Worm (Caenorhabditis elegans) whole organism, early embryonic: ENCODE data around the gene zipt-3.

Source experiments
- B0310.2 ChIP-seq: sonication (generic microtip); optimal IDR thresholded peaks from 2 replicates; lab custom pipeline; 2016; ENCODE audit warnings: mild to moderate bottlenecking, missing genetic modification characterization, missing compliant biosample characterization
- F13C5.2 ChIP-seq: sonication (generic microtip); optimal IDR thresholded peaks from 2 replicates; lab custom pipeline; 2017; ENCODE audit warnings: mild to moderate bottlenecking, missing genetic modification characterization, inconsistent platforms, missing compliant biosample characterization
- aly-1 ChIP-seq: sonication (generic microtip); optimal IDR thresholded peaks from 2 replicates; lab custom pipeline; 2016; ENCODE audit warnings: missing genetic modification characterization, missing compliant biosample characterization
- ama-1 ChIP-seq: fragments of 150-350 bp; optimal IDR thresholded peaks from 2 replicates; lab custom pipeline; 2014
- ceh-13 ChIP-seq: fragments of 200-800 bp; sonication (Bioruptor generic); optimal IDR thresholded peaks from 2 replicates; lab custom pipeline; 2018; ENCODE audit warnings: mild to moderate bottlenecking, missing genetic modification characterization, missing compliant biosample characterization
- ceh-36 ChIP-seq: sonication (generic microtip); optimal IDR thresholded peaks from 2 replicates; lab custom pipeline; 2016; ENCODE audit warnings: missing genetic modification characterization, inconsistent platforms, missing compliant biosample characterization
- ets-7 ChIP-seq: sonication (generic microtip); optimal IDR thresholded peaks from 2 replicates; lab custom pipeline; 2016; ENCODE audit warnings: missing genotype, missing genetic modification characterization, missing compliant biosample characterization
- flt-1 ChIP-seq: fragments of 200-800 bp; sonication (Bioruptor generic); IDR thresholded peaks from 2 replicates; pipeline ENCODE4 v1.3.6; 2022; ENCODE audit warnings: missing genetic modification characterization, missing compliant biosample characterization
- hmg-4 ChIP-seq: fragments of 200-800 bp; sonication (Bioruptor generic); optimal IDR thresholded peaks from 2 replicates; lab custom pipeline; 2018; ENCODE audit warnings: mild to moderate bottlenecking, missing genetic modification characterization, missing compliant biosample characterization
- pes-1 ChIP-seq: fragments of 200-800 bp; sonication (Bioruptor generic); IDR thresholded peaks from 2 replicates; pipeline ENCODE4 v1.3.6; 2022; ENCODE audit warnings: missing genetic modification reagents, missing genetic modification characterization, missing compliant biosample characterization
- scrt-1 ChIP-seq: fragments of 200-800 bp; sonication (Bioruptor generic); IDR thresholded peaks from 2 replicates; pipeline ENCODE4 v1.3.6; 2022; ENCODE audit warnings: missing genetic modification characterization, missing compliant biosample characterization
- tbx-11 ChIP-seq: fragments of 200-800 bp; sonication (Bioruptor generic); IDR thresholded peaks from 2 replicates; pipeline ENCODE4 v1.3.6; 2022; ENCODE audit warnings: missing genetic modification characterization, missing compliant biosample characterization
- tbx-37 ChIP-seq: fragments of 200-800 bp; sonication (Bioruptor generic); conservative IDR thresholded peaks from 2 replicates; pipeline ENCODE4 v1.3.6; 2022; ENCODE audit warnings: missing genetic modification reagents, missing genetic modification characterization, missing compliant biosample characterization
- tra-4 ChIP-seq: sonication (generic microtip); optimal IDR thresholded peaks from 2 replicates; lab custom pipeline; 2017; ENCODE audit warnings: missing genetic modification characterization, missing compliant biosample characterization

DNA sequence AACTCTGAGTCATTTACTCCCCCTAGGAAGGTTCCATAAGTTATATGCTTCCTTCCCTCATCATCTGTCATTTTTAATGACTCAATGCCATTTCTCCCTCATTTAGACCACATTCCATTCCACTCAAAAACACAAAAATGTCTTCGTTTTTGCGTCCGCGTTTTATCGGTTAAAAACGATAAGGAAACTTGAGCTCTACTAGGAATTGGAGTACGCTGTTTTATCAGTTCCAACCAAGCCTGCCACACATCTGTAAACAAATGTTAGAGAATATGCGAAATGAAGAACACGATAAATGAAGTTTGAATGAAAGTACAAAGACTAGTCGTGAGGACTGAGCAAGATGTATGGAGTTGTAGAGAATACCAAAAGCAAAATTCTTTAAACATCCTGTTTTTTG is 30.5 kb downstream of the zipt-3 start:
- TF ChIP-seq ama-1 (lab: Kevin White, UChicago) (no peak), scrt-1 (GFP tag; lab: Robert Waterston, UW) (no peak), flt-1 (no peak), ets-7 (tag; lab: Kevin White, UChicago) (no peak), tbx-11 (GFP tag; lab: Robert Waterston, UW) (no peak), aly-1 (tag; lab: Kevin White, UChicago) (no peak), ceh-13 (GFP tag; lab: Kevin White, UChicago) (no peak), ceh-36 (tag; lab: Kevin White, UChicago) (no peak), B0310.2 (tag; lab: Kevin White, UChicago) (no peak), hmg-4 (GFP tag; lab: Kevin White, UChicago) (no peak), F13C5.2 (tag; lab: Kevin White, UChicago) (no peak), tra-4 (tag; lab: Kevin White, UChicago) (no peak), pes-1 (GFP tag; lab: Robert Waterston, UW) (no peak), tbx-37 (GFP tag; lab: Robert Waterston, UW) (no peak)
